Worm (Caenorhabditis elegans): ENCODE measurements around the gene Y105C5A.1268.

DNA sequence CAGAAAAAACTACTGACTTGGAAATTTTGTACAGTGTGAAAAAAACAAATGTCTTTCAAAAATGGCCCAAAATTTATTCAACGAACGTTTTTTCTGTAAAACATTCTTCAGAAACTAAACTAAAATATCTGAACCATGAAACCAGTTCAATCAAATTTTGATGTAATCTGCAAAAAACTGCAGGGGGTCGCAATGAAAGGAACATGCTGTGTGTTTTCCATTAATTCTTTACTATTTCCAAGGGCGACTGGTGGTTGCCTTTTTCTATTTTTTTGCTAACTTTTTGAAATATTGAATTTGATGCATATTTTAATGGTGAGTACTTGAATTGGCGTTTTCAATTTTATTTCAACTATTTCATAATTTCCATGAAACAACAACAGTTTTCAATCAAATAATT lies 15.1 kb downstream of the Y105C5A.1268 start, which contains the start of gene Y105C5A.9:
- TF ChIP-seq klf-2 (GFP tag; conservative IDR thresholded peaks at IDR 0.05) (no peak), cog-1 (tag; optimal IDR thresholded peaks at IDR 0.05) (no peak), T22C8.4 (GFP tag; IDR thresholded peaks at IDR 0.05) (no peak)

All from whole organism, midembryonic.